Fruit fly (Drosophila melanogaster) whole organism, adult: Measurements from ENCODE around the gene CG15368.

ENCODE experiments used
- CG11617 ChIP-seq: fragments of 200-800 bp; sonication (Bioruptor generic); optimal IDR thresholded peaks from 2 replicates; lab custom pipeline; 2017; ENCODE audit warnings: mild to moderate bottlenecking, missing biosample characterization, missing genetic modification reagents, missing genetic modification characterization
- CG12768 ChIP-seq: fragments of 200-800 bp; sonication (Bioruptor generic); optimal IDR thresholded peaks from 2 replicates; lab custom pipeline; 2017; ENCODE audit warnings: missing biosample characterization, missing genetic modification characterization, mild to moderate bottlenecking, moderate library complexity, missing genetic modification reagents
- CG14711 ChIP-seq: fragments of 200-800 bp; sonication (Bioruptor generic); optimal IDR thresholded peaks from 2 replicates; lab custom pipeline; 2018; ENCODE audit warnings: missing biosample characterization, mild to moderate bottlenecking, missing genetic modification characterization, moderate library complexity
- CG1620 ChIP-seq: fragments of 200-800 bp; sonication (Bioruptor generic); optimal IDR thresholded peaks from 2 replicates; lab custom pipeline; 2016; ENCODE audit warnings: missing biosample characterization, missing genetic modification characterization
- CG33017 ChIP-seq: fragments of 200-800 bp; sonication (Bioruptor generic); optimal IDR thresholded peaks from 2 replicates; lab custom pipeline; 2018; ENCODE audit warnings: missing biosample characterization, mild to moderate bottlenecking, missing genetic modification characterization, moderate library complexity
- CG5204 ChIP-seq: fragments of 200-800 bp; sonication (Bioruptor generic); optimal IDR thresholded peaks from 2 replicates; lab custom pipeline; 2016; ENCODE audit warnings: missing biosample characterization, missing genetic modification characterization
- CG7045 ChIP-seq: fragments of 200-800 bp; sonication (Bioruptor generic); optimal IDR thresholded peaks from 2 replicates; lab custom pipeline; 2017; ENCODE audit warnings: missing biosample characterization, mild to moderate bottlenecking, missing genetic modification characterization
- CG7101 ChIP-seq: fragments of 200-800 bp; sonication (Bioruptor generic); optimal IDR thresholded peaks from 2 replicates; lab custom pipeline; 2018; ENCODE audit warnings: missing biosample characterization, mild to moderate bottlenecking, missing genetic modification characterization, moderate library complexity
- Clk ChIP-seq: fragments of 200-800 bp; sonication (Bioruptor generic); optimal IDR thresholded peaks from 2 replicates; lab custom pipeline; 2017; ENCODE audit warnings: missing biosample characterization, missing genetic modification characterization
- Crg-1 ChIP-seq: fragments of 200-800 bp; sonication (Bioruptor generic); optimal IDR thresholded peaks from 2 replicates; lab custom pipeline; 2016; ENCODE audit warnings: missing biosample characterization, missing genetic modification characterization
- Hr96 ChIP-seq: fragments of 200-800 bp; sonication (Bioruptor generic); optimal IDR thresholded peaks from 2 replicates; lab custom pipeline; 2016; ENCODE audit warnings: missing biosample characterization, missing genetic modification characterization
- Mnt ChIP-seq: fragments of 200-800 bp; sonication (Bioruptor generic); optimal IDR thresholded peaks from 2 replicates; lab custom pipeline; 2016; ENCODE audit warnings: missing biosample characterization, mild to moderate bottlenecking, missing genetic modification characterization
- bab1 ChIP-seq: fragments of 200-800 bp; sonication (Bioruptor generic); optimal IDR thresholded peaks from 3 replicates; lab custom pipeline; 2019; ENCODE audit warnings: missing biosample characterization, mild to moderate bottlenecking, missing genetic modification characterization, moderate library complexity
- cic ChIP-seq: fragments of 200-800 bp; sonication (Bioruptor generic); optimal IDR thresholded peaks from 2 replicates; lab custom pipeline; 2017; ENCODE audit warnings: missing biosample characterization, mild to moderate bottlenecking, missing genetic modification characterization, moderate library complexity
- cnc ChIP-seq, 2 experiments: fragments of >200 bp; optimal IDR thresholded peaks; 2 replicates each; lab custom pipeline; 2017
- kay ChIP-seq: fragments of 200-800 bp; sonication (Bioruptor generic); peaks from one replicate; lab custom pipeline; 2016; ENCODE audit warnings: missing biosample characterization, missing genetic modification characterization, borderline replicate concordance
- ovo ChIP-seq: fragments of 200-800 bp; sonication (Bioruptor generic); optimal IDR thresholded peaks from 2 replicates; lab custom pipeline; 2016; ENCODE audit warnings: missing biosample characterization, missing genetic modification characterization
- pad ChIP-seq: fragments of 200-800 bp; sonication (Bioruptor generic); optimal IDR thresholded peaks from 3 replicates; lab custom pipeline; 2017; ENCODE audit warnings: missing biosample characterization, missing genetic modification characterization, mild to moderate bottlenecking, moderate library complexity, missing genetic modification reagents
- tj ChIP-seq: fragments of 200-800 bp; sonication (Bioruptor generic); optimal IDR thresholded peaks from 3 replicates; lab custom pipeline; 2017; ENCODE audit warnings: missing biosample characterization, mild to moderate bottlenecking, missing genetic modification characterization, moderate library complexity
- toe ChIP-seq: fragments of 200-800 bp; sonication (Bioruptor generic); optimal IDR thresholded peaks from 2 replicates; lab custom pipeline; 2016; ENCODE audit warnings: missing biosample characterization, missing genetic modification characterization

Gene CG15368

DNA sequence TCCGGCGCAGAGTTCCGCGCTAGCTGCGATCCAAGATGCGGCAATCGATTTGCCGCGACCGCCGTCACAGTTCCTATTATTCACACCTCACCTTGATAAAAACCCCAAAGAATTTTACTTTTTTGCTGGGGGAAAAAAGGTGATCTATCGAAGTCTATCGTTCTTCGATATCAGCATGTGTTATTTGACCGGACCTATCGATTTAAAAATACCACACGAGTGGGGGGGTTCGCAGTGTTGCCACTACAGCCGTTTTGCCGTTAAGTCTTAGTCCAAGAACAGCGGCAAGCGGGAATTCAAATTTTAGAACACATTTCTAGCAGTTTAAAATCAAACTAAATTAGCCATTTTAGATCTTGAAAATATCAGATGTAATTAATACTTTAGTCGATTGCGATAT, 16.6 kb downstream of the CG15368 start, which contains the start of gene CG12121:
CG12121 (minus strand) TSS at position 180 of the 400 bp plus-strand sequence.
- peak; percentile 31 for TF ChIP-seq CG14711 (tag; lab: Kevin White, UChicago)
- no peak for TF ChIP-seq ovo
- TF ChIP-seq bab1 (GFP tag; lab: Kevin White, UChicago): peak; percentile 65
- TF ChIP-seq CG7045 (GFP tag; lab: Kevin White, UChicago): no peak

DNA sequence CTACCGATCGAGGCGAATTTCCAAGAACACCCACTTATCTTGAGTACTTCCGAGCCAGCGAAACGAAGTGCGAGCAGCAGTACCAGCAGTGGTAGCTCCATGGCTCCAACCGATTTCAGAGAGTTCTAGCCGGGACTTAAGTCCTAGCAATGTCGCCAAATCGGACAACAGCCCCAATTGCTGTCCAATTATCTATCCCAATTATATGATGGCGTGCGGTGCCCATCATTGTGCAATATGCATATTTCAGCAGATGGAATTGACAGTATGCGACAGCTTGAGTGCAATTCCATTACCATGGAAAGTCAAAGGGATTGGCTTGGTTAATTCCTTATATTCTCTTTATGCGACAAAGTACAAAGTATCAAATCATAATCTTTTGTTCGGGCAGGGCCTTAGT, 20.9 kb downstream of the CG15368 start, which contains the start of gene Ir8a:
Ir8a (minus strand) TSS at position 101 of the 400 bp plus-strand sequence.
- TF ChIP-seq CG14711 (tag; lab: Kevin White, UChicago) (no peak), ovo (no peak), bab1 (GFP tag; lab: Kevin White, UChicago) (no peak), cic (GFP tag; lab: Kevin White, UChicago) (no peak), CG7045 (GFP tag; lab: Kevin White, UChicago) (no peak), CG1620 (GFP tag; lab: Kevin White, UChicago) (no peak)

DNA sequence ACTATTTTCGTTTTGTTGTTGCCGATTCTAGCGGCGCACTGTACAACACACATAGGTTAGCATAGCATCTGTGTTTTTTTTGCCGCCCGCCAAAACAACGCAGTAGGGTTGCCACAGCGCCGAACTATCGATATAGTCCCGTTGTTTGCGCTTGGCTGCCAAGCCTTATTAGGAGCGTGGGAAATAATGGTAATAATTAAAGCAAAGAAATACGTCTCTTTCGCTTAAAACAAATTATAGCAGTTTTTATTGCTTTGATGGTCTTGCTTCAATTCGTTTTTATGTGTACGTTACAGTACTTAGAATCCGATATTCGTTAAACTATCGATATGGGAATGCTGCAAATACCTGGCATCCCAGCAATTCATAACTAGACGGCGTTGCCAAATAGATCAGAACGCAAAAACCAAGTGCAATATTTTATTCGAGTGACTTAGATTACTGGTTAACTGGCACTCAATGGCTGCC, 27.9 kb downstream of the CG15368 start, which contains the start of the genes mxc and Larp7:
mxc (minus strand) TSS at position 51 of the 468 bp plus-strand sequence.
Larp7 (plus strand) TSS at position 401 of the 468 bp plus-strand sequence.
- TF ChIP-seq toe (GFP tag; lab: Kevin White, UChicago) (peak; percentile 80), CG11617 (GFP tag; lab: Kevin White, UChicago) (peak; percentile 79), kay (GFP tag; lab: Kevin White, UChicago) (no peak), Crg-1 (GFP tag; lab: Kevin White, UChicago) (peak; percentile 84), pad (peak; percentile 60), tj (GFP tag; lab: Kevin White, UChicago) (peak; percentile 53), cic (GFP tag; lab: Kevin White, UChicago) (no peak), Mnt (peak; percentile 67), CG7045 (GFP tag; lab: Kevin White, UChicago) (peak; percentile 30), cnc (optimal IDR thresholded peaks at IDR 0.05; lab: Kevin White, UChicago) (no peak), Clk (GFP tag; lab: Kevin White, UChicago) (no peak), CG12768 (GFP tag; lab: Kevin White, UChicago) (no peak), ovo (peak; percentile 89), CG33017 (no peak), CG14711 (tag; lab: Kevin White, UChicago) (peak; percentile 90), CG1620 (GFP tag; lab: Kevin White, UChicago) (peak; percentile 86), CG5204 (no peak), CG7101 (tag; lab: Kevin White, UChicago) (peak; percentile 71), Hr96 (GFP tag; lab: Kevin White, UChicago) (peak; percentile 82), bab1 (GFP tag; lab: Kevin White, UChicago) (peak; percentile 84)

DNA sequence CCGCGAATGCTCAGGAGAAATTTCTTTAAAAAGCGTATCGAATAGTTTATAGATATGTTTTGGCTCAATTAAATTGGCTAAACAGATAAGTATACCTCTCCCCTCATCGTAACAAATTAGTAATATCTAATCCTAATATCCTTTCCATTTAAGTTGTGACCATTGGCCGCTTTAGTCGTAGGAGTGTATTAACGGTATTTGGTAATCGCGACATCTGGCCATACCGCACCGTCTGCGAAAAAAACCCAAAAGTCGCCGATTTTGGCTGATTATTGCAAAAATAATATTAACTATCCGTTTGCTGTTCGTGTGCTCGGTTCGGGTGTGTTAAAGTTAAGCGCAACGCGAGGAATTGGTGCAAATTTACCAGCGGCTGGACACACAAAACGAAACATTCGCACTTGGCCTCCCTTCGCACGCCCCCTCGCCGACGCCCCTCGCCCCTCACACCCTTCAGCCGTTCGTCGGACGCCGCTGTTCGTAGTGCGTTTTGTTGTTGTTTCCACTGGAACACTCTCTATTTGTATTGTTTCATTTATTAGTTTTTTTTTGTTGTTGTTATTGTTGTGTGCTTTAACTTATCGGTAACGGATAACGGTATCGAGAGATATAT, 31.7 kb downstream of the CG15368 start, which contains the start of the genes amx and Dsor1:
amx (minus strand) TSS at position 166 of the 613 bp plus-strand sequence.
Dsor1 (plus strand) TSS at position 172 of the 613 bp plus-strand sequence.
- peak; percentile 24 for TF ChIP-seq CG7101 (tag; lab: Kevin White, UChicago)
- peak; percentile 32 for TF ChIP-seq ovo
- no peak for TF ChIP-seq Hr96 (GFP tag; lab: Kevin White, UChicago)
- TF ChIP-seq tj (GFP tag; lab: Kevin White, UChicago): peak; percentile 70
- peak; percentile 26 for TF ChIP-seq bab1 (GFP tag; lab: Kevin White, UChicago)

DNA sequence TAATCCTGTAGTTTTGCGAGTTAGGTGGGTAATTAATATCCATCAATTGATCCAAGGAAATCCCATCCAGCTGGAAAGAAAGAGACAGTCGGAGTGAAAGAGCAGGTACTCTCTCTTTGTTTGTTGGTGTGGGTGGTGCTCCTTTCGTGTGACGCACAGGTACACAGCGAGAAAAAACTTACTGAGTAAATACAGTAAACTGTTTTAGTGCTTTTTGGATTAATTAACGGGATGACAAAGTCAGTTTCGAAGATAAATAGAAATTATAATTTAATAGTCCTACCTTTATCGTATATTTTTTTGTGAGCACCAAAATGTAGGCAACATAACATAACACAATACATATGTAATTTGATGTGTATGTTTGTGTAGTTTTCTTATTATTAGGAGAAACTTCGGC, 32.5 kb downstream of the CG15368 start:
- TF ChIP-seq tj (GFP tag; lab: Kevin White, UChicago) (no peak), Clk (GFP tag; lab: Kevin White, UChicago) (no peak), CG7101 (tag; lab: Kevin White, UChicago) (no peak), Mnt (no peak), pad (no peak), cic (GFP tag; lab: Kevin White, UChicago) (no peak), Hr96 (GFP tag; lab: Kevin White, UChicago) (no peak), CG7045 (GFP tag; lab: Kevin White, UChicago) (no peak), CG12768 (GFP tag; lab: Kevin White, UChicago) (no peak), CG14711 (tag; lab: Kevin White, UChicago) (no peak), CG5204 (no peak), toe (GFP tag; lab: Kevin White, UChicago) (no peak), kay (GFP tag; lab: Kevin White, UChicago) (no peak), Crg-1 (GFP tag; lab: Kevin White, UChicago) (no peak), CG33017 (no peak)

DNA sequence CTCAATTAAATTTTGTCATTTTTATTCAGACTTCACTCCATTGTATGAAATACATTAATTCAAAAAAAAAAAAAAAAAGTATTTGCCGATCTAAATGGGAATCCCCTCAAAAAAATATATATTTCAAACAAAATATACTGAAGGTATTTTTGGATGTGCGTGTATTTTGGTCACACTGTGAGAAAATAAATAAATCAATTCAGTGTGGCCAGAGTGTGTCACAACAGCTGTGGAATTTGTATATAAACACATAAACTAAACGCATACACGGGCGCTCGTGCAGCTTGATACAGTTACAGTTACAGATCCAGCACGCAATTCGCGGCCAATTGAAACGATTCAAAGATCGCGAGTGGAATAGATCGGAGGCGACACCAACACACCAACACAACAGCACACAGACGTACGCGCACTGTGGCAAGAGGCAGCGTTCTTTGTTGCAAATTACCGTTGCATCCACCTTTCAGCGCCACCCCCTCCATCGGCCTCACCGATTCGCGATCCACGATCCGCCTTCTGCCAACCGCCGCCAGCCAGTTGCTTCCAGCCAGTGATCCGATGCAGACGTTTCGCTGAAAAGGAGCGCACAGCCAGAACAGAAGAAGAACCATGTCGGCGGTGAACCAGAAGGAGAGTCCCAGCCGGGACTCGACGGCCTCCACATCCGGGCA, 34.7 kb downstream of the CG15368 start, which contains the start of gene CG17754:
CG17754 (plus strand) TSS at position 260 of the 671 bp plus-strand sequence.
- TF ChIP-seq Hr96 (GFP tag; lab: Kevin White, UChicago): no peak
- TF ChIP-seq CG1620 (GFP tag; lab: Kevin White, UChicago): peak; percentile 17
- TF ChIP-seq Clk (GFP tag; lab: Kevin White, UChicago): no peak
- no peak for TF ChIP-seq CG5204
- TF ChIP-seq CG7045 (GFP tag; lab: Kevin White, UChicago): no peak
- TF ChIP-seq cnc (optimal IDR thresholded peaks at IDR 0.05; lab: Kevin White, UChicago): no peak
- TF ChIP-seq CG12768 (GFP tag; lab: Kevin White, UChicago): no peak
- TF ChIP-seq ovo: peak; percentile 4
- TF ChIP-seq CG33017: no peak
- TF ChIP-seq kay (GFP tag; lab: Kevin White, UChicago): no peak
- peak; percentile 46 for TF ChIP-seq Mnt
- TF ChIP-seq toe (GFP tag; lab: Kevin White, UChicago): no peak
- TF ChIP-seq CG11617 (GFP tag; lab: Kevin White, UChicago): peak; percentile 2
- TF ChIP-seq CG7101 (tag; lab: Kevin White, UChicago): peak; percentile 11
- no peak for TF ChIP-seq Crg-1 (GFP tag; lab: Kevin White, UChicago)
- no peak for TF ChIP-seq CG14711 (tag; lab: Kevin White, UChicago)
- peak; percentile 65 for TF ChIP-seq bab1 (GFP tag; lab: Kevin White, UChicago)
- peak; percentile 30 for TF ChIP-seq tj (GFP tag; lab: Kevin White, UChicago)
- TF ChIP-seq pad: no peak
- no peak for TF ChIP-seq cic (GFP tag; lab: Kevin White, UChicago)
